Fruit fly (Drosophila melanogaster) S2 (cell line): ENCODE data around the gene CG2854.

ENCODE experiments used
- CG8478 ChIP-seq: fragments of >200 bp; optimal IDR thresholded peaks from 2 replicates; lab custom pipeline; 2018
- CTCF ChIP-seq, 2 experiments: fragments of >200 bp; optimal IDR thresholded peaks; 2 replicates each; lab custom pipeline; 2018

dm6 chrX:2286255-2286654, 40.7 kb upstream of the CG2854 start:
- no peak for TF ChIP-seq CG8478 (lab: Kevin White, UChicago)
- TF ChIP-seq CTCF (optimal IDR thresholded peaks at IDR 0.05; lab: Kevin White, UChicago) = no peak
